Worm (Caenorhabditis elegans) whole organism, L3 larva: ENCODE data around the gene tlp-1.
"Not testable (repeated sequence)": the region's sequence is repeated elsewhere in the genome, so short reads cannot be mapped to it uniquely, and the experiment has no call there.

Experiments used
- ZK546.5 ChIP-seq: sonication (generic microtip); optimal IDR thresholded peaks from 2 replicates; lab custom pipeline; 2017; ENCODE audit warnings: missing biosample characterization, missing genetic modification characterization
- ama-1 ChIP-seq: fragments of 150-350 bp; optimal IDR thresholded peaks from 2 replicates; lab custom pipeline; 2018
- ceh-28 ChIP-seq: fragments of 150-350 bp; optimal IDR thresholded peaks from 2 replicates; lab custom pipeline; 2014; ENCODE audit warnings: missing biosample characterization, missing genetic modification reagents, missing genetic modification characterization
- daf-12 ChIP-seq: fragments of 150-350 bp; optimal IDR thresholded peaks from 2 replicates; lab custom pipeline; 2014; ENCODE audit warnings: missing biosample characterization, missing genetic modification reagents, missing genetic modification characterization
- egl-27 ChIP-seq: sonication (generic microtip); optimal IDR thresholded peaks from 4 replicates; lab custom pipeline; 2017; ENCODE audit warnings: missing biosample characterization, missing genetic modification reagents, missing genetic modification characterization
- elt-2 ChIP-seq: sonication (generic microtip); optimal IDR thresholded peaks from 2 replicates; lab custom pipeline; 2016; ENCODE audit warnings: missing genetic modification reagents, mild to moderate bottlenecking, missing genetic modification characterization, missing compliant biosample characterization
- elt-3 ChIP-seq, 3 experiments: fragments of 150-350 bp in 1 of 3; sonication (generic microtip) in 2 of 3; optimal IDR thresholded peaks; 2 replicates in 2 of 3; 4 replicates in 1 of 3; lab custom pipeline; 2014 to 2017; ENCODE audit warnings: missing biosample characterization in 3 of 3, missing genetic modification characterization in 3 of 3
- lin-39 ChIP-seq: fragments of 150-350 bp; optimal IDR thresholded peaks from 2 replicates; lab custom pipeline; 2018; ENCODE audit warnings: missing biosample characterization, missing genetic modification reagents, missing genetic modification characterization
- lsy-12 ChIP-seq: sonication (generic microtip); optimal IDR thresholded peaks from 2 replicates; lab custom pipeline; 2016; ENCODE audit warnings: mild to moderate bottlenecking, missing genetic modification characterization, missing compliant biosample characterization
- nhr-25 ChIP-seq: sonication (generic microtip); optimal IDR thresholded peaks from 2 replicates; lab custom pipeline; 2017; ENCODE audit warnings: missing biosample characterization, missing genetic modification characterization
- nhr-28 ChIP-seq: fragments of 150-350 bp; optimal IDR thresholded peaks from 2 replicates; lab custom pipeline; 2014; ENCODE audit warnings: missing biosample characterization, missing genetic modification characterization
- sea-2 ChIP-seq: fragments of 150-350 bp; sonication (generic microtip); optimal IDR thresholded peaks from 4 replicates; lab custom pipeline; 2014; ENCODE audit warnings: missing biosample characterization, missing genetic modification reagents, missing genetic modification characterization
- unc-62 ChIP-seq: fragments of 150-350 bp; sonication (generic microtip); optimal IDR thresholded peaks from 4 replicates; lab custom pipeline; 2014; ENCODE audit warnings: missing biosample characterization, missing genetic modification reagents, missing genetic modification characterization

tlp-1 gene

ce11 chrIV:13664090-13664489 lies 39.8 kb downstream of the tlp-1 start, which contains the start of gene Y45F10C.4:
TSS of gene Y45F10C.4 (minus strand) at chrIV:13664190.
- no peak for TF ChIP-seq elt-3 (tag; optimal IDR thresholded peaks at IDR 0.05; lab: Kevin White, UChicago)

ce11 chrIV:13662570-13662969 lies 41.3 kb downstream of the tlp-1 start, which contains the start of gene Y45F10C.2:
TSS of gene Y45F10C.2 (minus strand) at chrIV:13662670.
- TF ChIP-seq nhr-28, nhr-25, elt-2 (tag; lab: Kevin White, UChicago): not testable (repeated sequence)

- not testable (repeated sequence) for TF ChIP-seq unc-62 (GFP tag; lab: Kevin White, UChicago); daf-12; lsy-12 (tag; lab: Kevin White, UChicago)
Observed at ce11 chrIV:13659449-13659848, 44.4 kb downstream of the tlp-1 start, which contains the start of gene Y45F10C.1. TSS of gene Y45F10C.1 (minus strand) at chrIV:13659549.

ce11 chrIV:13652023-13652422 lies 51.9 kb downstream of the tlp-1 start, which contains the start of gene Y45F10C.6:
TSS of gene Y45F10C.6 (plus strand) at chrIV:13652323.
- not testable (repeated sequence) for TF ChIP-seq sea-2; lin-39 (tag; lab: Kevin White, UChicago); ama-1 (lab: Kevin White, UChicago)

ce11 chrIV:13651411-13651810 lies 52.5 kb downstream of the tlp-1 start, which contains the start of gene C08F11.12:
TSS of gene C08F11.12 (minus strand) at chrIV:13651511.
- TF ChIP-seq ZK546.5, ceh-28, egl-27 (tag; lab: Kevin White, UChicago): not testable (repeated sequence)
